Fruit fly (Drosophila melanogaster) whole organism, pupa: ENCODE results near the gene CG32271.

Experiments used
- CG10348 ChIP-seq: fragments of 200-800 bp; sonication (Bioruptor generic); IDR thresholded peaks from 2 replicates; pipeline ENCODE4 v1.3.6; 2022; ENCODE audit warnings: missing biosample characterization, missing genetic modification characterization
- CG12605 ChIP-seq: fragments of 200-800 bp; sonication (Bioruptor generic); IDR thresholded peaks from 2 replicates; pipeline ENCODE4 v1.3.6; 2022; ENCODE audit warnings: missing biosample characterization, missing genetic modification characterization
- CG14655 ChIP-seq: fragments of 200-800 bp; sonication (Bioruptor generic); optimal IDR thresholded peaks from 3 replicates; lab custom pipeline; 2017; ENCODE audit warnings: mild to moderate bottlenecking, missing biosample characterization, missing genetic modification reagents, missing genetic modification characterization
- CG15710 ChIP-seq: fragments of 200-800 bp; sonication (Bioruptor generic); optimal IDR thresholded peaks from 2 replicates; lab custom pipeline; 2018; ENCODE audit warnings: missing biosample characterization, mild to moderate bottlenecking, missing genetic modification characterization, moderate library complexity
- CG17806 ChIP-seq: fragments of 200-800 bp; sonication (Bioruptor generic); optimal IDR thresholded peaks from 2 replicates; lab custom pipeline; 2018; ENCODE audit warnings: missing biosample characterization, mild to moderate bottlenecking, missing genetic modification characterization, moderate library complexity
- CG32121 ChIP-seq: fragments of 200-800 bp; sonication (Bioruptor generic); IDR thresholded peaks from 2 replicates; pipeline ENCODE4 v1.3.6; 2022; ENCODE audit warnings: missing biosample characterization, missing genetic modification characterization
- CG34367 ChIP-seq: fragments of 200-800 bp; sonication (Bioruptor generic); optimal IDR thresholded peaks from 2 replicates; lab custom pipeline; 2018; ENCODE audit warnings: missing biosample characterization, mild to moderate bottlenecking, missing genetic modification characterization
- CG4496 ChIP-seq: fragments of 200-800 bp; sonication (Bioruptor generic); IDR thresholded peaks from 3 replicates; pipeline ENCODE4 v1.3.6; 2022; ENCODE audit warnings: missing biosample characterization, missing genetic modification characterization
- CG8159 ChIP-seq: fragments of 200-800 bp; sonication (Bioruptor generic); optimal IDR thresholded peaks from 3 replicates; lab custom pipeline; 2018; ENCODE audit warnings: missing biosample characterization, mild to moderate bottlenecking, missing genetic modification characterization, moderate library complexity
- CG8301 ChIP-seq: fragments of 200-800 bp; sonication (Bioruptor generic); optimal IDR thresholded peaks from 2 replicates; lab custom pipeline; 2018; ENCODE audit warnings: missing biosample characterization, mild to moderate bottlenecking, missing genetic modification characterization
- CG9948 ChIP-seq: fragments of 200-800 bp; sonication (Bioruptor generic); optimal IDR thresholded peaks from 2 replicates; lab custom pipeline; 2018; ENCODE audit warnings: missing biosample characterization, mild to moderate bottlenecking, missing genetic modification characterization, moderate library complexity
- D1 ChIP-seq: fragments of 200-800 bp; sonication (Bioruptor generic); optimal IDR thresholded peaks from 2 replicates; lab custom pipeline; 2018; ENCODE audit warnings: missing biosample characterization, mild to moderate bottlenecking, missing genetic modification characterization, moderate library complexity
- EcR ChIP-seq: fragments of 200-800 bp; sonication (Bioruptor generic); optimal IDR thresholded peaks from 3 replicates; lab custom pipeline; 2019; ENCODE audit warnings: missing biosample characterization, missing genetic modification characterization, mild to moderate bottlenecking, moderate library complexity, missing genetic modification reagents
- Ets98B ChIP-seq: fragments of 200-800 bp; sonication (Bioruptor generic); IDR thresholded peaks from 2 replicates; pipeline ENCODE4 v1.3.6; 2022; ENCODE audit warnings: missing biosample characterization, missing genetic modification characterization
- Pif1B ChIP-seq: fragments of 200-800 bp; sonication (Bioruptor generic); optimal IDR thresholded peaks from 3 replicates; lab custom pipeline; 2016; ENCODE audit warnings: missing biosample characterization, missing genetic modification characterization
- Snoo ChIP-seq: fragments of 200-800 bp; sonication (Bioruptor generic); optimal IDR thresholded peaks from 3 replicates; lab custom pipeline; 2017; ENCODE audit warnings: missing biosample characterization, mild to moderate bottlenecking, missing genetic modification characterization, inconsistent platforms
- fd96Ca ChIP-seq: fragments of 200-800 bp; sonication (Bioruptor generic); IDR thresholded peaks from 3 replicates; pipeline ENCODE4 v1.3.6; 2022; ENCODE audit warnings: missing biosample characterization, missing genetic modification characterization
- gl ChIP-seq: fragments of 200-800 bp; sonication (Bioruptor generic); optimal IDR thresholded peaks from 2 replicates; lab custom pipeline; 2018; ENCODE audit warnings: missing biosample characterization, mild to moderate bottlenecking, missing genetic modification characterization
- rn ChIP-seq: fragments of 200-800 bp; sonication (Bioruptor generic); IDR thresholded peaks from 2 replicates; pipeline ENCODE4 v1.3.6; 2022; ENCODE audit warnings: missing biosample characterization, missing genetic modification characterization

CG32271 gene

DNA sequence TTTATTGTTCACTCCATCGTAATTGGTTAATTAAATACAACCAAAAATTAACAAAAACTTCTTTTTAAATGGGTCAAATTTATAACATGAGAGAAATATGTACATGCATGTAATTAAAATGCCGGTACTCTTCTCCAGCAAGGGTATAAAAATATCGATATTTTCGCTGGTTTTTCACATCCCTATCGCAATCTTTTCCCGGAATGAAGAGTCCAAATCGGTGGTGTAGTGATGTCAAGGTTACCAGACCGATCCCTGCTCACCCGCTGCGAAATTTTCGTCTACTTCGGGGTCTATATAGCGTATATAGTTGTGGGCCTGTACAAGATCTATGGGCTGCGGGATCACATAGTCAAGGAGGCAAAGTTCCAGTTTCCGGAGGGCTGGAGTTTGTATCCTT is 41.0 kb downstream of the CG32271 start, which contains the start of gene rasp:
Gene rasp (plus strand): TSS at position 213 of the 400 bp plus-strand sequence.
- no peak for TF ChIP-seq Snoo (tag; lab: Kevin White, UChicago)
- TF ChIP-seq EcR (GFP tag; lab: Kevin White, UChicago): no peak
- no peak for TF ChIP-seq CG4496
- no peak for TF ChIP-seq CG34367 (tag; lab: Kevin White, UChicago)
- no peak for TF ChIP-seq CG8301 (tag; lab: Kevin White, UChicago)
- no peak for TF ChIP-seq CG17806 (tag; lab: Kevin White, UChicago)
- no peak for TF ChIP-seq fd96Ca (GFP tag; lab: Robert Waterston, UW)
- TF ChIP-seq Ets98B: no peak
- no peak for TF ChIP-seq CG15710
- TF ChIP-seq CG14655: no peak
- no peak for TF ChIP-seq D1 (tag; lab: Kevin White, UChicago)
- TF ChIP-seq, all 21 proteins: peak for 0

dm6 chr3L:3159309-3160194 is 43.4 kb downstream of the CG32271 start, which contains the start of the genes ND-30 and CG15812:
TSS of gene ND-30 (minus strand) at chr3L:3159578.
TSS of gene CG15812 (plus strand) at chr3L:3159991.
- TF ChIP-seq CG15710 (peak; percentile 44), rn (GFP tag; lab: Robert Waterston, UW) (no peak)

DNA sequence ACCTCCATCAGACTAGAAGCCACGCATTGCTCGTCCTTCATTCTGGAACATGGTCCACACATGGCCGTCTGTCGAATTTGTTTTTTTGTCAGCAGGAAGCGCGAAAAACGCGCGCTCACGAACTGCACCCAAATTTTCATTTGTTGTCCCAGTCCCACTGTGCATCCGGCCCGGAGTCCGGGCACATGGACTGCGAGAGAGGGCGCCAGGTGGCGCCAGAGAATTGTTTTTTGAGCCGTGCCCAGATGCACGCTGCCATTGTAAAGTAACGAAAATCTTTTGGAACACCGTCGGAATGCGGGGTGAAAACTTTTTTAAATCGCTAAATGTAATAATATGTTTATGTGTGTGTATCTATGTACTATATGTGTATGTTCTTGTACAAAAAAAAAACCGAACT is 45.3 kb downstream of the CG32271 start:
- TF ChIP-seq Snoo (tag; lab: Kevin White, UChicago) (no peak), CG12605 (no peak), CG8301 (tag; lab: Kevin White, UChicago) (no peak), Pif1B (GFP tag; lab: Kevin White, UChicago) (no peak), Ets98B (no peak), CG8159 (tag; lab: Kevin White, UChicago) (no peak), CG32121 (GFP tag; lab: Robert Waterston, UW) (no peak), CG14655 (no peak), EcR (GFP tag; lab: Kevin White, UChicago) (no peak), CG9948 (tag; lab: Kevin White, UChicago) (no peak), CG15710 (no peak), CG10348 (GFP tag; lab: Robert Waterston, UW) (no peak), fd96Ca (GFP tag; lab: Robert Waterston, UW) (no peak), gl (tag; lab: Kevin White, UChicago) (no peak), D1 (tag; lab: Kevin White, UChicago) (no peak)
